Fruit fly (Drosophila melanogaster): ENCODE measurements around the gene mRpS30.

dm6 chrX:15740881-15741280 is 45.0 kb upstream of the mRpS30 start:
- no peak for TF ChIP-seq ttk (optimal IDR thresholded peaks at IDR 0.05)
- TF ChIP-seq insv (optimal IDR thresholded peaks at IDR 0.05): no peak
- TF ChIP-seq Myc (optimal IDR thresholded peaks at IDR 0.05): no peak
- no peak for TF ChIP-seq Sin3A (optimal IDR thresholded peaks at IDR 0.05)
